Fruit fly (Drosophila melanogaster) whole organism, embryonic: ENCODE results near the gene Max.

ENCODE experiments used
- ATbp ChIP-seq: fragments of 200-800 bp; sonication (Bioruptor generic); optimal IDR thresholded peaks from 2 replicates; lab custom pipeline; 2017; ENCODE audit warnings: missing biosample characterization, mild to moderate bottlenecking, missing genetic modification characterization, missing genetic modification reagents
- Aef1 ChIP-seq: fragments of 200-800 bp; sonication (Bioruptor generic); IDR thresholded peaks from 3 replicates; pipeline ENCODE4 v1.3.6; 2022; ENCODE audit warnings: missing biosample characterization, missing genetic modification characterization
- CG10209 ChIP-seq: fragments of 200-800 bp; sonication (Bioruptor generic); optimal IDR thresholded peaks from 3 replicates; lab custom pipeline; 2017; ENCODE audit warnings: missing biosample characterization, mild to moderate bottlenecking, missing genetic modification characterization, missing genetic modification reagents
- CG11247 ChIP-seq: fragments of 200-800 bp; sonication (Bioruptor generic); IDR thresholded peaks from 2 replicates; pipeline ENCODE4 v1.3.6; 2022; ENCODE audit warnings: missing biosample characterization, missing genetic modification characterization
- CG13123 ChIP-seq: fragments of 200-800 bp; sonication (Bioruptor generic); optimal IDR thresholded peaks from 2 replicates; lab custom pipeline; 2016; ENCODE audit warnings: missing biosample characterization, missing genetic modification characterization
- CG14965 ChIP-seq: fragments of 200-800 bp; sonication (Bioruptor generic); optimal IDR thresholded peaks from 2 replicates; lab custom pipeline; 2016; ENCODE audit warnings: missing biosample characterization, missing genetic modification characterization, borderline replicate concordance
- CG16779 ChIP-seq: fragments of 200-800 bp; sonication (Bioruptor generic); IDR thresholded peaks from 2 replicates; pipeline ENCODE4 v1.3.6; 2022; ENCODE audit warnings: missing biosample characterization, missing genetic modification characterization
- CG17361 ChIP-seq: fragments of 200-800 bp; sonication (Bioruptor generic); IDR thresholded peaks from 3 replicates; pipeline ENCODE4 v1.3.6; 2022; ENCODE audit warnings: missing biosample characterization, missing genetic modification characterization
- CG17829 ChIP-seq: fragments of 200-800 bp; optimal IDR thresholded peaks from 2 replicates; lab custom pipeline; 2019; ENCODE audit warnings: missing biosample characterization, mild to moderate bottlenecking, missing genetic modification characterization, moderate library complexity
- CG18011 ChIP-seq: fragments of 200-800 bp; sonication (Bioruptor generic); optimal IDR thresholded peaks from 2 replicates; lab custom pipeline; 2017; ENCODE audit warnings: missing biosample characterization, missing genetic modification characterization, mild to moderate bottlenecking, moderate library complexity, missing genotype
- CG1832 ChIP-seq: fragments of 200-800 bp; sonication (Bioruptor generic); optimal IDR thresholded peaks from 2 replicates; lab custom pipeline; 2017; ENCODE audit warnings: missing biosample characterization, mild to moderate bottlenecking, missing genetic modification characterization, inconsistent platforms
- CG2889 ChIP-seq: fragments of 200-800 bp; sonication (Bioruptor generic); IDR thresholded peaks from 3 replicates; pipeline ENCODE4 v1.3.6; 2022; ENCODE audit warnings: missing biosample characterization, missing genetic modification characterization
- CG31388 ChIP-seq: fragments of 200-800 bp; sonication (Bioruptor generic); optimal IDR thresholded peaks from 2 replicates; lab custom pipeline; 2016; ENCODE audit warnings: missing biosample characterization, missing genetic modification characterization
- CG33557 ChIP-seq: fragments of 200-800 bp; sonication (Bioruptor generic); optimal IDR thresholded peaks from 2 replicates; lab custom pipeline; 2019; ENCODE audit warnings: missing biosample characterization, mild to moderate bottlenecking, missing genetic modification characterization, moderate library complexity
- CG34224 ChIP-seq: fragments of 200-800 bp; sonication (Bioruptor generic); IDR thresholded peaks from 3 replicates; pipeline ENCODE4 v1.3.6; 2022; ENCODE audit warnings: missing biosample characterization, missing genetic modification characterization; ENCODE audit not compliant: partially characterized antibody
- CG4617 ChIP-seq: fragments of 200-800 bp; sonication (Bioruptor generic); optimal IDR thresholded peaks from 3 replicates; lab custom pipeline; 2016; ENCODE audit warnings: missing biosample characterization, missing genetic modification characterization, borderline replicate concordance
- CoRest ChIP-seq: fragments of 200-800 bp; sonication (Bioruptor generic); optimal IDR thresholded peaks from 3 replicates; lab custom pipeline; 2018; ENCODE audit warnings: missing biosample characterization, mild to moderate bottlenecking, missing genetic modification characterization, moderate library complexity
- D ChIP-seq, 2 experiments: fragments of 200-800 bp in 1 of 2; fragments of >200 bp in 1 of 2; sonication (Bioruptor generic) in 1 of 2; optimal IDR thresholded peaks; 2 replicates in 1 of 2; 3 replicates in 1 of 2; lab custom pipeline; 2017; ENCODE audit warnings: mild to moderate bottlenecking in 1 of 2, missing biosample characterization in 1 of 2, missing genetic modification characterization in 1 of 2, missing genetic modification reagents in 1 of 2
- Dip3 ChIP-seq: fragments of 200-800 bp; sonication (Bioruptor generic); optimal IDR thresholded peaks from 3 replicates; lab custom pipeline; 2016; ENCODE audit warnings: missing biosample characterization, missing genetic modification characterization
- Gsc ChIP-seq: fragments of 200-800 bp; sonication (Bioruptor generic); IDR thresholded peaks from 2 replicates; pipeline ENCODE4 v1.3.6; 2022; ENCODE audit warnings: missing biosample characterization, missing genetic modification characterization
- Hmx ChIP-seq: fragments of 200-800 bp; sonication (Bioruptor generic); optimal IDR thresholded peaks from 2 replicates; lab custom pipeline; 2016; ENCODE audit warnings: missing biosample characterization, missing genetic modification characterization
- NC2β ChIP-seq: fragments of 200-800 bp; sonication (Bioruptor generic); optimal IDR thresholded peaks from 2 replicates; lab custom pipeline; 2016; ENCODE audit warnings: missing biosample characterization, missing genetic modification characterization
- NfI ChIP-seq: fragments of 200-800 bp; sonication (Bioruptor generic); optimal IDR thresholded peaks from 3 replicates; lab custom pipeline; 2018; ENCODE audit warnings: missing biosample characterization, mild to moderate bottlenecking, missing genetic modification characterization, moderate library complexity
- Oli ChIP-seq: fragments of 200-800 bp; sonication (Bioruptor generic); optimal IDR thresholded peaks from 2 replicates; lab custom pipeline; 2018; ENCODE audit warnings: missing biosample characterization, mild to moderate bottlenecking, missing genetic modification characterization, moderate library complexity
- Pdp1 ChIP-seq, 2 experiments: fragments of 200-800 bp; sonication (Bioruptor generic); optimal IDR thresholded peaks; 3 replicates each; lab custom pipeline; 2016; ENCODE audit warnings: missing biosample characterization in 2 of 2, missing genetic modification characterization in 2 of 2, mild to moderate bottlenecking in 1 of 2, moderate library complexity in 1 of 2
- Sin3A ChIP-seq: fragments of >200 bp; optimal IDR thresholded peaks from 2 replicates; lab custom pipeline; 2018
- Spps ChIP-seq: fragments of 200-800 bp; sonication (Bioruptor generic); optimal IDR thresholded peaks from 2 replicates; lab custom pipeline; 2018; ENCODE audit warnings: missing biosample characterization, mild to moderate bottlenecking, missing genetic modification characterization
- Sry-β ChIP-seq: fragments of 200-800 bp; sonication (Bioruptor generic); optimal IDR thresholded peaks from 2 replicates; lab custom pipeline; 2018; ENCODE audit warnings: missing biosample characterization, mild to moderate bottlenecking, missing genetic modification characterization, moderate library complexity
- Ssrp ChIP-seq: fragments of 200-800 bp; sonication (Bioruptor generic); optimal IDR thresholded peaks from 2 replicates; lab custom pipeline; 2018; ENCODE audit warnings: missing biosample characterization, mild to moderate bottlenecking, missing genetic modification characterization, moderate library complexity
- YL-1 ChIP-seq: fragments of 200-800 bp; sonication (Bioruptor generic); optimal IDR thresholded peaks from 3 replicates; lab custom pipeline; 2017; ENCODE audit warnings: missing biosample characterization, mild to moderate bottlenecking, missing genetic modification characterization
- al ChIP-seq: fragments of 200-800 bp; sonication (Bioruptor generic); IDR thresholded peaks from 2 replicates; pipeline ENCODE4 v1.3.6; 2022; ENCODE audit warnings: missing biosample characterization, missing genetic modification characterization
- aop ChIP-seq: fragments of 200-800 bp; sonication (Bioruptor generic); IDR thresholded peaks from 2 replicates; pipeline ENCODE4 v1.3.6; 2022; ENCODE audit warnings: missing biosample characterization, missing genetic modification characterization
- caup ChIP-seq: fragments of 200-800 bp; sonication (Bioruptor generic); optimal IDR thresholded peaks from 3 replicates; lab custom pipeline; 2017; ENCODE audit warnings: missing biosample characterization, mild to moderate bottlenecking, missing genetic modification characterization, moderate library complexity; ENCODE audit not compliant: severe bottlenecking
- chn ChIP-seq: fragments of 200-800 bp; sonication (Bioruptor generic); optimal IDR thresholded peaks from 2 replicates; lab custom pipeline; 2016; ENCODE audit warnings: missing biosample characterization, missing genetic modification characterization
- ci ChIP-seq: fragments of 200-800 bp; sonication (Bioruptor generic); IDR thresholded peaks from 3 replicates; pipeline ENCODE4 v1.3.6; 2022; ENCODE audit warnings: missing biosample characterization, missing genetic modification characterization
- corto ChIP-seq: fragments of 200-800 bp; sonication (Bioruptor generic); optimal IDR thresholded peaks from 2 replicates; lab custom pipeline; 2016; ENCODE audit warnings: missing biosample characterization, mild to moderate bottlenecking, missing genetic modification characterization, moderate library complexity
- dimm ChIP-seq: fragments of 200-800 bp; sonication (Bioruptor generic); IDR thresholded peaks from 2 replicates; pipeline ENCODE4 v1.3.6; 2022; ENCODE audit warnings: missing biosample characterization, missing genetic modification characterization
- dm ChIP-seq: fragments of 200-800 bp; sonication (Bioruptor generic); optimal IDR thresholded peaks from 3 replicates; lab custom pipeline; 2016; ENCODE audit warnings: missing biosample characterization, missing genetic modification characterization
- ewg ChIP-seq: fragments of 200-800 bp; sonication (Bioruptor generic); optimal IDR thresholded peaks from 3 replicates; lab custom pipeline; 2017; ENCODE audit warnings: mild to moderate bottlenecking, missing biosample characterization, missing genetic modification reagents, missing genetic modification characterization
- fd3F ChIP-seq: fragments of 200-800 bp; sonication (Bioruptor generic); optimal IDR thresholded peaks from 2 replicates; lab custom pipeline; 2018; ENCODE audit warnings: missing biosample characterization, mild to moderate bottlenecking, missing genetic modification characterization, moderate library complexity
- nerfin-1 ChIP-seq: fragments of 200-800 bp; sonication (Bioruptor generic); optimal IDR thresholded peaks from 3 replicates; lab custom pipeline; 2019; ENCODE audit warnings: missing biosample characterization, mild to moderate bottlenecking, missing genetic modification characterization, moderate library complexity
- pan ChIP-seq, 4 experiments: fragments of >200 bp in 3 of 4; fragments of 200-800 bp in 1 of 4; sonication (Bioruptor generic) in 1 of 4; optimal IDR thresholded peaks in 3 of 4; IDR thresholded peaks in 1 of 4; 2 replicates each; pipeline versions ENCODE4 v1.3.6 to Lab custom; 2017 to 2022; ENCODE audit warnings: missing biosample characterization in 2 of 4, missing genetic modification characterization in 2 of 4, mixed read lengths in 1 of 4
- peb ChIP-seq: fragments of 200-800 bp; sonication (Bioruptor generic); IDR thresholded peaks from 2 replicates; pipeline ENCODE4 v1.3.6; 2022; ENCODE audit warnings: missing biosample characterization, missing genetic modification characterization
- salm ChIP-seq: fragments of 200-800 bp; sonication (Bioruptor generic); optimal IDR thresholded peaks from 2 replicates; lab custom pipeline; 2018; ENCODE audit warnings: missing biosample characterization, mild to moderate bottlenecking, missing genetic modification characterization
- seq ChIP-seq: fragments of 200-800 bp; sonication (Bioruptor generic); IDR thresholded peaks from 2 replicates; pipeline ENCODE4 v1.3.6; 2022; ENCODE audit warnings: missing biosample characterization, missing genetic modification characterization
- slou ChIP-seq: fragments of 200-800 bp; sonication (Bioruptor generic); optimal IDR thresholded peaks from 3 replicates; lab custom pipeline; 2016; ENCODE audit warnings: missing biosample characterization, missing genetic modification characterization
- sug ChIP-seq: fragments of 200-800 bp; optimal IDR thresholded peaks from 2 replicates; lab custom pipeline; 2019; ENCODE audit warnings: missing biosample characterization, mild to moderate bottlenecking, missing genetic modification characterization, moderate library complexity
- tll ChIP-seq, 2 experiments: fragments of 200-800 bp in 1 of 2; fragments of >200 bp in 1 of 2; sonication (Bioruptor generic) in 1 of 2; optimal IDR thresholded peaks; 2 replicates each; lab custom pipeline; 2017 to 2019; ENCODE audit warnings: missing biosample characterization in 2 of 2, missing genetic modification characterization in 2 of 2, mild to moderate bottlenecking in 1 of 2, moderate library complexity in 1 of 2
- tna ChIP-seq: fragments of 200-800 bp; sonication (Bioruptor generic); IDR thresholded peaks from 2 replicates; pipeline ENCODE4 v1.3.6; 2022; ENCODE audit warnings: missing biosample characterization, missing genetic modification characterization; ENCODE audit not compliant: partially characterized antibody

Gene Max

DNA sequence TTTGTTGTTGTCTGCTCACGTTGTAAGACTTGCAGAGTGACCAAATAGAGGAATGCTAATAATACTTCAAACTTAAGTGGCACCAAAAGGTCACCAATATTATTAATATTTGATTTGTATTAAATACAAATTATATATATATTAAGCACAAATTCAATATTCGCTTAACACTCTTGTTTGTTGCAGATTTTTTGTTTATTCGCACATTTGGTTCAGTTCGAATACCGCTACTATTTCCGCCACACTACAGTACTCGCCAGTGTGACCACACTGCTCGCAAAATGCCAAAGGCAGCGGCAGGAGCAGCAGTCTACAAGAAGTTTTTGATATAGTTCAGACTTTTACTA lies at the start of gene Max (continued):
- TF ChIP-seq chn (GFP tag; lab: Kevin White, UChicago) (peak; percentile 14), D (optimal IDR thresholded peaks at IDR 0.05; lab: Kevin White, UChicago) (no peak), D (GFP tag; optimal IDR thresholded peaks at IDR 0.05; lab: Kevin White, UChicago) (no peak), CG13123 (GFP tag; lab: Kevin White, UChicago) (peak; percentile 52), salm (tag; lab: Kevin White, UChicago) (peak; percentile 59), ci (GFP tag; lab: Robert Waterston, UW) (peak; percentile 87), CG11247 (peak; percentile 65), peb (GFP tag; lab: Robert Waterston, UW) (peak; percentile 54; the same call in 1 of the 2 replicates), al (GFP tag; lab: Robert Waterston, UW) (0 out of 2 replicates have a peak, but pooled peaks have one; percentile 41), Pdp1 (GFP tag; optimal IDR thresholded peaks at IDR 0.05; lab: Kevin White, UChicago) (peak in 1 of 2 experiments; percentile 8), Spps (tag; lab: Kevin White, UChicago) (peak; percentile 44), CG31388 (GFP tag; lab: Kevin White, UChicago) (no peak), tll (GFP tag; optimal IDR thresholded peaks at IDR 0.05; lab: Kevin White, UChicago) (peak in 1 of 2 experiments; percentile 36), Dip3 (GFP tag; lab: Kevin White, UChicago) (no peak), CG14965 (GFP tag; lab: Kevin White, UChicago) (no peak), fd3F (peak; percentile 54), corto (GFP tag; lab: Kevin White, UChicago) (no peak), CG2889 (GFP tag; lab: Robert Waterston, UW) (peak; percentile 54; the same call in 1 of the 3 replicates), caup (GFP tag; lab: Kevin White, UChicago) (peak; percentile 75), ewg (GFP tag; lab: Kevin White, UChicago) (peak; percentile 69), CG33557 (GFP tag; lab: Kevin White, UChicago) (peak; percentile 58), CoRest (tag; lab: Kevin White, UChicago) (peak; percentile 83), slou (GFP tag; lab: Kevin White, UChicago) (peak; percentile 24), ATbp (GFP tag; lab: Kevin White, UChicago) (peak; percentile 0), Sry-β (GFP tag; lab: Kevin White, UChicago) (no peak), Ssrp (peak; percentile 59), pan (optimal IDR thresholded peaks at IDR 0.05; lab: Kevin White, UChicago) (no peak), pan (GFP tag; optimal IDR thresholded peaks at IDR 0.05 in 1 of 2, IDR thresholded peaks at IDR 0.05 in 1 of 2) (peak in 1 of 2 experiments; percentile 83), CG1832 (GFP tag; lab: Kevin White, UChicago) (no peak), CG17361 (GFP tag; lab: Robert Waterston, UW) (peak; percentile 59), CG4617 (GFP tag; lab: Kevin White, UChicago) (peak; percentile 87), CG34224 (GFP tag; lab: Robert Waterston, UW) (no peak), CG18011 (GFP tag; lab: Kevin White, UChicago) (peak; percentile 34), Gsc (no peak), tna (no peak), dimm (GFP tag; lab: Robert Waterston, UW) (no peak), CG17829 (peak; percentile 85), NfI (GFP tag; lab: Kevin White, UChicago) (peak; percentile 79), Oli (tag; lab: Kevin White, UChicago) (peak; percentile 47), NC2β (GFP tag; lab: Kevin White, UChicago) (no peak), dm (peak; percentile 22), seq (peak; percentile 57; the same call in 1 of the 2 replicates), Hmx (GFP tag; lab: Kevin White, UChicago) (no peak), Sin3A (lab: Kevin White, UChicago) (no peak), YL-1 (peak; percentile 92), Aef1 (peak; percentile 67), CG10209 (GFP tag; lab: Kevin White, UChicago) (peak; percentile 62), aop (GFP tag; lab: Robert Waterston, UW) (peak; percentile 18; the same call in 1 of the 2 replicates), nerfin-1 (tag; lab: Kevin White, UChicago) (peak; percentile 28), CG16779 (GFP tag; lab: Robert Waterston, UW) (no peak), sug (tag; lab: Kevin White, UChicago) (peak; percentile 76)
